Fruit fly (Drosophila melanogaster) whole organism, embryonic: ENCODE results near the gene CG9776.

Source experiments
- Atf3 ChIP-seq: fragments of 200-800 bp; sonication (Bioruptor generic); optimal IDR thresholded peaks from 3 replicates; lab custom pipeline; 2016; ENCODE audit warnings: missing biosample characterization, missing genetic modification characterization
- CG12071 ChIP-seq: fragments of 200-800 bp; sonication (Bioruptor generic); optimal IDR thresholded peaks from 3 replicates; lab custom pipeline; 2018; ENCODE audit warnings: missing biosample characterization, mild to moderate bottlenecking, missing genetic modification characterization
- CG12155 ChIP-seq: fragments of 200-800 bp; sonication (Bioruptor generic); optimal IDR thresholded peaks from 3 replicates; lab custom pipeline; 2016; ENCODE audit warnings: missing biosample characterization, missing genetic modification characterization
- CG12659 ChIP-seq: fragments of 200-800 bp; sonication (Bioruptor generic); optimal IDR thresholded peaks from 3 replicates; lab custom pipeline; 2017; ENCODE audit warnings: mild to moderate bottlenecking, missing biosample characterization, missing genetic modification reagents, missing genetic modification characterization
- CG13424 ChIP-seq: fragments of 200-800 bp; sonication (Bioruptor generic); optimal IDR thresholded peaks from 2 replicates; lab custom pipeline; 2019; ENCODE audit warnings: missing biosample characterization, mild to moderate bottlenecking, missing genetic modification characterization, moderate library complexity
- CG15601 ChIP-seq: fragments of 200-800 bp; sonication (Bioruptor generic); optimal IDR thresholded peaks from 3 replicates; lab custom pipeline; 2019; ENCODE audit warnings: missing biosample characterization, mild to moderate bottlenecking, missing genetic modification characterization, moderate library complexity
- CG1603 ChIP-seq: fragments of 200-800 bp; sonication (Bioruptor generic); optimal IDR thresholded peaks from 2 replicates; lab custom pipeline; 2019; ENCODE audit warnings: missing biosample characterization, mild to moderate bottlenecking, missing genetic modification characterization, moderate library complexity
- CG2120 ChIP-seq: fragments of 200-800 bp; sonication (Bioruptor generic); optimal IDR thresholded peaks from 3 replicates; lab custom pipeline; 2016; ENCODE audit warnings: missing biosample characterization, missing genetic modification characterization
- CG2129 ChIP-seq: fragments of 200-800 bp; sonication (Bioruptor generic); IDR thresholded peaks from 2 replicates; pipeline ENCODE4 v1.3.6; 2022; ENCODE audit warnings: missing biosample characterization, missing genetic modification characterization; ENCODE audit not compliant: partially characterized antibody
- CG3163 ChIP-seq: fragments of 200-800 bp; sonication (Bioruptor generic); optimal IDR thresholded peaks from 3 replicates; lab custom pipeline; 2016; ENCODE audit warnings: missing biosample characterization, missing genetic modification characterization
- CG34224 ChIP-seq: fragments of 200-800 bp; sonication (Bioruptor generic); IDR thresholded peaks from 3 replicates; pipeline ENCODE4 v1.3.6; 2022; ENCODE audit warnings: missing biosample characterization, missing genetic modification characterization; ENCODE audit not compliant: partially characterized antibody
- CG34422 ChIP-seq: fragments of 200-800 bp; sonication (Bioruptor generic); IDR thresholded peaks from 3 replicates; pipeline ENCODE4 v1.3.6; 2022; ENCODE audit warnings: missing biosample characterization, missing genetic modification characterization
- CG4328 ChIP-seq: fragments of 200-800 bp; sonication (Bioruptor generic); optimal IDR thresholded peaks from 3 replicates; lab custom pipeline; 2017; ENCODE audit warnings: missing biosample characterization, missing genetic modification reagents, missing genetic modification characterization
- CG4617 ChIP-seq: fragments of 200-800 bp; sonication (Bioruptor generic); optimal IDR thresholded peaks from 3 replicates; lab custom pipeline; 2016; ENCODE audit warnings: missing biosample characterization, missing genetic modification characterization, borderline replicate concordance
- CG8478 ChIP-seq: fragments of >200 bp; optimal IDR thresholded peaks from 2 replicates; lab custom pipeline; 2018
- CG9437 ChIP-seq: fragments of 200-800 bp; sonication (Bioruptor generic); optimal IDR thresholded peaks from 2 replicates; lab custom pipeline; 2018; ENCODE audit warnings: missing biosample characterization, mild to moderate bottlenecking, missing genetic modification characterization
- CG9932 ChIP-seq: fragments of 200-800 bp; sonication (Bioruptor generic); IDR thresholded peaks from 2 replicates; pipeline ENCODE4 v1.3.6; 2022; ENCODE audit warnings: missing biosample characterization, missing genetic modification characterization
- Dref ChIP-seq: fragments of 200-800 bp; sonication (Bioruptor generic); IDR thresholded peaks from 2 replicates; pipeline ENCODE4 v1.3.6; 2022; ENCODE audit warnings: missing biosample characterization, missing genetic modification characterization
- E2f1 ChIP-seq: fragments of 200-800 bp; sonication (Bioruptor generic); IDR thresholded peaks from 2 replicates; pipeline ENCODE4 v1.3.6; 2022; ENCODE audit warnings: missing biosample characterization, missing genetic modification characterization
- Gug ChIP-seq: fragments of 200-800 bp; sonication (Bioruptor generic); IDR thresholded peaks from 4 replicates; pipeline ENCODE4 v1.3.6; 2022; ENCODE audit warnings: missing biosample characterization, missing genetic modification characterization
- HLH3B ChIP-seq: fragments of 200-800 bp; sonication (Bioruptor generic); IDR thresholded peaks from 2 replicates; pipeline ENCODE4 v1.3.6; 2022; ENCODE audit warnings: missing biosample characterization, missing genetic modification characterization
- HLH54F ChIP-seq: fragments of 200-800 bp; sonication (Bioruptor generic); optimal IDR thresholded peaks from 3 replicates; lab custom pipeline; 2016; ENCODE audit warnings: missing biosample characterization, missing genetic modification characterization
- HmgZ ChIP-seq: fragments of 200-800 bp; sonication (Bioruptor generic); optimal IDR thresholded peaks from 2 replicates; lab custom pipeline; 2018; ENCODE audit warnings: missing biosample characterization, mild to moderate bottlenecking, missing genetic modification characterization
- Hr78 ChIP-seq, 2 experiments: fragments of 200-800 bp in 1 of 2; fragments of >200 bp in 1 of 2; sonication (Bioruptor generic) in 1 of 2; optimal IDR thresholded peaks; 2 replicates each; lab custom pipeline; 2017 to 2019; ENCODE audit warnings: missing biosample characterization in 2 of 2, missing genetic modification characterization in 2 of 2, mild to moderate bottlenecking in 1 of 2, moderate library complexity in 1 of 2
- Jarid2 ChIP-seq: fragments of 200-800 bp; sonication (Bioruptor generic); optimal IDR thresholded peaks from 3 replicates; lab custom pipeline; 2017; ENCODE audit warnings: mild to moderate bottlenecking, missing biosample characterization, missing genetic modification reagents, missing genetic modification characterization
- Lhr ChIP-seq: fragments of 200-800 bp; sonication (Bioruptor generic); optimal IDR thresholded peaks from 3 replicates; lab custom pipeline; 2017; ENCODE audit warnings: mild to moderate bottlenecking, missing biosample characterization, missing genetic modification reagents, missing genetic modification characterization
- Mad ChIP-seq: fragments of 200-800 bp; sonication (Bioruptor generic); optimal IDR thresholded peaks from 2 replicates; lab custom pipeline; 2016; ENCODE audit warnings: missing biosample characterization, missing genetic modification characterization
- NC2β ChIP-seq: fragments of 200-800 bp; sonication (Bioruptor generic); optimal IDR thresholded peaks from 2 replicates; lab custom pipeline; 2016; ENCODE audit warnings: missing biosample characterization, missing genetic modification characterization
- NFAT ChIP-seq: fragments of 200-800 bp; sonication (Bioruptor generic); IDR thresholded peaks from 2 replicates; pipeline ENCODE4 v1.3.6; 2022; ENCODE audit warnings: missing biosample characterization, missing genetic modification characterization
- Ptx1 ChIP-seq: fragments of 200-800 bp; sonication (Bioruptor generic); IDR thresholded peaks from 2 replicates; pipeline ENCODE4 v1.3.6; 2022; ENCODE audit warnings: missing biosample characterization, missing genetic modification characterization
- Rx ChIP-seq: fragments of 200-800 bp; sonication (Bioruptor generic); IDR thresholded peaks from 2 replicates; pipeline ENCODE4 v1.3.6; 2022; ENCODE audit warnings: missing biosample characterization, missing genetic modification characterization
- al ChIP-seq: fragments of 200-800 bp; sonication (Bioruptor generic); IDR thresholded peaks from 2 replicates; pipeline ENCODE4 v1.3.6; 2022; ENCODE audit warnings: missing biosample characterization, missing genetic modification characterization
- cato ChIP-seq: fragments of 200-800 bp; sonication (Bioruptor generic); optimal IDR thresholded peaks from 2 replicates; lab custom pipeline; 2016; ENCODE audit warnings: missing biosample characterization, missing genetic modification characterization, borderline replicate concordance
- caup ChIP-seq: fragments of 200-800 bp; sonication (Bioruptor generic); optimal IDR thresholded peaks from 3 replicates; lab custom pipeline; 2017; ENCODE audit warnings: missing biosample characterization, mild to moderate bottlenecking, missing genetic modification characterization, moderate library complexity; ENCODE audit not compliant: severe bottlenecking
- dm ChIP-seq: fragments of 200-800 bp; sonication (Bioruptor generic); optimal IDR thresholded peaks from 3 replicates; lab custom pipeline; 2016; ENCODE audit warnings: missing biosample characterization, missing genetic modification characterization
- dpn ChIP-seq, 2 experiments: fragments of 200-800 bp; sonication (Bioruptor generic); optimal IDR thresholded peaks; 3 replicates each; lab custom pipeline; 2016; ENCODE audit warnings: missing biosample characterization in 2 of 2, missing genetic modification characterization in 2 of 2
- fd102C ChIP-seq: fragments of 200-800 bp; sonication (Bioruptor generic); optimal IDR thresholded peaks from 2 replicates; lab custom pipeline; 2018; ENCODE audit warnings: missing biosample characterization, mild to moderate bottlenecking, missing genetic modification characterization, moderate library complexity
- hkb ChIP-seq, 2 experiments: fragments of 200-800 bp in 1 of 2; fragments of >200 bp in 1 of 2; sonication (Bioruptor generic) in 1 of 2; IDR thresholded peaks in 1 of 2; optimal IDR thresholded peaks in 1 of 2; 2 replicates each; pipeline versions ENCODE4 v1.3.6 to Lab custom; 2017 to 2022; ENCODE audit warnings: missing biosample characterization in 1 of 2, missing genetic modification characterization in 1 of 2
- knrl ChIP-seq: fragments of 200-800 bp; sonication (Bioruptor generic); IDR thresholded peaks from 3 replicates; pipeline ENCODE4 v1.3.6; 2022; ENCODE audit warnings: missing biosample characterization, missing genetic modification characterization; ENCODE audit not compliant: partially characterized antibody
- nmo ChIP-seq: fragments of 200-800 bp; sonication (Bioruptor generic); optimal IDR thresholded peaks from 2 replicates; lab custom pipeline; 2018; ENCODE audit warnings: missing biosample characterization, mild to moderate bottlenecking, missing genetic modification characterization, moderate library complexity
- pho ChIP-seq: fragments of 200-800 bp; sonication (Bioruptor generic); optimal IDR thresholded peaks from 2 replicates; lab custom pipeline; 2016; ENCODE audit warnings: missing biosample characterization, missing genetic modification characterization
- pnt ChIP-seq: fragments of 200-800 bp; sonication (Bioruptor generic); optimal IDR thresholded peaks from 3 replicates; lab custom pipeline; 2016; ENCODE audit warnings: missing biosample characterization, missing genetic modification characterization
- ranshi ChIP-seq: fragments of 200-800 bp; sonication (Bioruptor generic); IDR thresholded peaks from 2 replicates; pipeline ENCODE4 v1.3.6; 2022; ENCODE audit warnings: missing biosample characterization, missing genetic modification characterization
- run ChIP-seq: fragments of 200-800 bp; sonication (Bioruptor generic); optimal IDR thresholded peaks from 3 replicates; lab custom pipeline; 2018; ENCODE audit warnings: missing biosample characterization, mild to moderate bottlenecking, missing genetic modification characterization
- sob ChIP-seq: fragments of 200-800 bp; sonication (Bioruptor generic); IDR thresholded peaks from 2 replicates; pipeline ENCODE4 v1.3.6; 2022; ENCODE audit warnings: missing biosample characterization, missing genetic modification characterization
- stc ChIP-seq: fragments of 200-800 bp; sonication (Bioruptor generic); IDR thresholded peaks from 2 replicates; pipeline ENCODE4 v1.3.6; 2022; ENCODE audit warnings: missing biosample characterization, missing genetic modification characterization
- tup ChIP-seq: fragments of 200-800 bp; sonication (Bioruptor generic); optimal IDR thresholded peaks from 2 replicates; lab custom pipeline; 2016; ENCODE audit warnings: missing biosample characterization, mild to moderate bottlenecking, missing genetic modification characterization, moderate library complexity
- vfl ChIP-seq: fragments of 200-800 bp; sonication (Bioruptor generic); optimal IDR thresholded peaks from 2 replicates; lab custom pipeline; 2016; ENCODE audit warnings: missing biosample characterization, missing genetic modification characterization
- vvl ChIP-seq: fragments of 200-800 bp; sonication (Bioruptor generic); IDR thresholded peaks from 2 replicates; pipeline ENCODE4 v1.3.6; 2022; ENCODE audit warnings: missing biosample characterization, missing genetic modification characterization
- wdn ChIP-seq: fragments of 200-800 bp; sonication (Bioruptor generic); IDR thresholded peaks from 2 replicates; pipeline ENCODE4 v1.3.6; 2022; ENCODE audit warnings: missing biosample characterization, missing genetic modification characterization

Gene CG9776

dm6 chr3R:4333964-4334363, at the start of gene CG9776 (continued):
- no peak for TF ChIP-seq CG4328 (GFP tag; lab: Kevin White, UChicago)
- peak; percentile 71 for TF ChIP-seq HLH54F
- peak; percentile 43; the same call in 1 of the 2 replicates for TF ChIP-seq NFAT (GFP tag; lab: Robert Waterston, UW)
- TF ChIP-seq Gug (GFP tag; lab: Robert Waterston, UW), result peak; percentile 47; the same call in 3 of the 4 replicates
- peak; percentile 98 for TF ChIP-seq knrl
- peak; percentile 89 for TF ChIP-seq HmgZ (tag; lab: Kevin White, UChicago)
- TF ChIP-seq dpn (GFP tag; optimal IDR thresholded peaks at IDR 0.05; lab: Kevin White, UChicago), result peak; percentile 66 to 75
- TF ChIP-seq CG9437 (GFP tag; lab: Kevin White, UChicago), result peak; percentile 61
- no peak for TF ChIP-seq fd102C (GFP tag; lab: Kevin White, UChicago)
- TF ChIP-seq CG34224 (GFP tag; lab: Robert Waterston, UW), result peak; percentile 97
- no peak for TF ChIP-seq caup (GFP tag; lab: Kevin White, UChicago)
- peak; percentile 63; the same call in 1 of the 2 replicates for TF ChIP-seq wdn (GFP tag; lab: Robert Waterston, UW)
- TF ChIP-seq dm, result peak; percentile 65
- TF ChIP-seq CG15601 (tag; lab: Kevin White, UChicago), result no peak
- TF ChIP-seq al (GFP tag; lab: Robert Waterston, UW), result no peak; the same call in 1 of the 2 replicates
- TF ChIP-seq CG12155 (GFP tag; lab: Kevin White, UChicago), result peak; percentile 63
- TF ChIP-seq nmo (GFP tag; lab: Kevin White, UChicago), result peak; percentile 78
- TF ChIP-seq NC2β (GFP tag; lab: Kevin White, UChicago), result peak; percentile 67
- TF ChIP-seq cato, result peak; percentile 38
- TF ChIP-seq ranshi (GFP tag; lab: Robert Waterston, UW), result peak; percentile 54; the same call in 1 of the 2 replicates
- TF ChIP-seq vvl (GFP tag; lab: Robert Waterston, UW), result peak; percentile 31; the same call in 1 of the 2 replicates
- peak; percentile 94 for TF ChIP-seq CG4617 (GFP tag; lab: Kevin White, UChicago)
- no peak for TF ChIP-seq run (tag; lab: Kevin White, UChicago)
- peak; percentile 78 for TF ChIP-seq CG2120 (GFP tag; lab: Kevin White, UChicago)
- TF ChIP-seq hkb (optimal IDR thresholded peaks at IDR 0.05; lab: Kevin White, UChicago), result peak; percentile 30
- TF ChIP-seq hkb (GFP tag; IDR thresholded peaks at IDR 0.05; lab: Robert Waterston, UW), result peak; percentile 84
- TF ChIP-seq stc (GFP tag; lab: Robert Waterston, UW), result no peak
- peak; percentile 65 for TF ChIP-seq pnt (GFP tag; lab: Kevin White, UChicago)
- peak; percentile 44 for TF ChIP-seq Mad (GFP tag; lab: Kevin White, UChicago)
- peak; percentile 77 for TF ChIP-seq CG9932 (GFP tag; lab: Robert Waterston, UW)
- TF ChIP-seq Ptx1 (GFP tag; lab: Robert Waterston, UW), result peak; percentile 58
- TF ChIP-seq Lhr (GFP tag; lab: Kevin White, UChicago), result peak; percentile 94
- TF ChIP-seq CG12071 (GFP tag; lab: Kevin White, UChicago), result no peak
- no peak for TF ChIP-seq CG8478 (lab: Kevin White, UChicago)
- peak; percentile 61; the same call in 2 of the 3 replicates for TF ChIP-seq CG34422
- TF ChIP-seq CG1603 (tag; lab: Kevin White, UChicago), result peak; percentile 95
- TF ChIP-seq E2f1, result peak; percentile 45; the same call in 1 of the 2 replicates
- peak; percentile 19 for TF ChIP-seq tup (GFP tag; lab: Kevin White, UChicago)
- TF ChIP-seq Hr78 (GFP tag; optimal IDR thresholded peaks at IDR 0.05; lab: Kevin White, UChicago), result peak in 1 of 2 experiments; percentile 27
- TF ChIP-seq HLH3B (GFP tag; lab: Robert Waterston, UW), result peak; percentile 43
- TF ChIP-seq Jarid2, result no peak
- TF ChIP-seq sob, result peak; percentile 72
- peak; percentile 60 for TF ChIP-seq Atf3 (GFP tag; lab: Kevin White, UChicago)
- peak; percentile 60 for TF ChIP-seq CG3163 (GFP tag; lab: Kevin White, UChicago)
- TF ChIP-seq CG12659 (GFP tag; lab: Kevin White, UChicago), result peak; percentile 82
- TF ChIP-seq CG13424 (tag; lab: Kevin White, UChicago), result peak; percentile 62
- peak; percentile 73 for TF ChIP-seq pho
- peak; percentile 44 for TF ChIP-seq vfl (GFP tag; lab: Kevin White, UChicago)
- TF ChIP-seq Dref (GFP tag; lab: Robert Waterston, UW), result peak; percentile 99
- peak; percentile 91 for TF ChIP-seq CG2129 (GFP tag; lab: Robert Waterston, UW)
- 0 out of 2 replicates have a peak, but pooled peaks have one; percentile 20 for TF ChIP-seq Rx
